Fruit fly (Drosophila melanogaster): ENCODE data around the gene CG31464.

The CG31464 gene

DNA sequence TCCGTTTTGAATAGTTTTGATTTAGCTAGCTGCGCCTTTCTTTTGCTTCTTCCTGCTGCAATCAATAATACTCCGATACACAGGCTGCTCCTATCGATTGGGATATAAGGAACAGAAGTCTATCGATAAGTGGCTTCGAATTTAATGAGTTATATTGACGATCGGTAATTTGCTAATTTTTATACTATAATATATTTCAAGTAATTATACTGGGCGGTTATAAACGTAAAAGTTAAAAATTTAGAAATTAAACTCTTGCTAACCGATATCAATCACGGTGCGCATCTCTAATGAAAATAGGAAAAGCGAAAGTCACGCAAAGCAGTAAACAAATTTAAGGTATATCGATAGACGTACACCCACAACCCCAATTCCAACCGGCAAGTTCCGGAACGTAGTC lies 47.3 kb upstream of the CG31464 start, which contains the start of the genes CG9636, CG18749 and CG33722 (continued):
- peak; percentile 68 for TF ChIP-seq tgo (GFP tag; IDR thresholded peaks at IDR 0.05)
- peak; percentile 74 for TF ChIP-seq Nf-YC (tag; optimal IDR thresholded peaks at IDR 0.05)
- TF ChIP-seq ttk (GFP tag; IDR thresholded peaks at IDR 0.05) = peak; percentile 63; the same call in 1 of the 2 replicates
- TF ChIP-seq nom (GFP tag; optimal IDR thresholded peaks at IDR 0.05) = peak; percentile 33
- no peak for TF ChIP-seq Lim3 (GFP tag; IDR thresholded peaks at IDR 0.05)
- TF ChIP-seq CG17385 (GFP tag; optimal IDR thresholded peaks at IDR 0.05) = peak; percentile 84
- TF ChIP-seq CG6683 (GFP tag; optimal IDR thresholded peaks at IDR 0.05) = peak; percentile 44
- no peak for TF ChIP-seq grn (GFP tag; optimal IDR thresholded peaks at IDR 0.05)
- TF ChIP-seq CG4424 (GFP tag; optimal IDR thresholded peaks at IDR 0.05) = peak; percentile 85
- TF ChIP-seq knrl (GFP tag; IDR thresholded peaks at IDR 0.05; ENCODE audit: partially characterized antibody) = peak; percentile 94
- TF ChIP-seq CG17829 (tag; optimal IDR thresholded peaks at IDR 0.05) = peak; percentile 82
- peak; percentile 74 for TF ChIP-seq CG13775 (GFP tag; optimal IDR thresholded peaks at IDR 0.05)
- TF ChIP-seq Xrp1 (GFP tag; IDR thresholded peaks at IDR 0.05) = peak; percentile 78
- TF ChIP-seq sug (tag; optimal IDR thresholded peaks at IDR 0.05) = peak; percentile 72
- peak; percentile 78 for TF ChIP-seq HmgZ (tag; optimal IDR thresholded peaks at IDR 0.05)
- 0 out of 2 replicates have a peak, but pooled peaks have one; percentile 20 for TF ChIP-seq CG9215 (GFP tag; IDR thresholded peaks at IDR 0.05)
- peak; percentile 71 for TF ChIP-seq Rfx (GFP tag; IDR thresholded peaks at IDR 0.05)
- TF ChIP-seq Ets65A (GFP tag) = peak; percentile 46
- no peak for TF ChIP-seq CG16863 (GFP tag; optimal IDR thresholded peaks at IDR 0.05)
- TF ChIP-seq CG7745 (tag; optimal IDR thresholded peaks at IDR 0.05) = no peak
- peak; percentile 59; the same call in 1 of the 2 replicates for TF ChIP-seq klu (GFP tag; IDR thresholded peaks at IDR 0.05)
- peak; percentile 76 for TF ChIP-seq gcm (GFP tag; optimal IDR thresholded peaks at IDR 0.05)
- TF ChIP-seq CG3407 (GFP tag; optimal IDR thresholded peaks at IDR 0.05) = peak; percentile 60
- TF ChIP-seq CG11247 (GFP tag; IDR thresholded peaks at IDR 0.05) = peak; percentile 61; the same call in 1 of the 2 replicates
- no peak for TF ChIP-seq D (optimal IDR thresholded peaks at IDR 0.05)
- TF ChIP-seq D (GFP tag; optimal IDR thresholded peaks at IDR 0.05) = peak; percentile 10
- TF ChIP-seq CG13123 (GFP tag; optimal IDR thresholded peaks at IDR 0.05) = peak; percentile 48
- peak; percentile 97 for TF ChIP-seq hbn (GFP tag; IDR thresholded peaks at IDR 0.05; ENCODE audit: partially characterized antibody)
- no peak for TF ChIP-seq ftz-f1 (GFP tag; optimal IDR thresholded peaks at IDR 0.05)
- no peak for TF ChIP-seq CG4282 (GFP tag; optimal IDR thresholded peaks at IDR 0.05)
- no peak for TF ChIP-seq p53 (GFP tag; optimal IDR thresholded peaks at IDR 0.05)
- peak; percentile 84 for TF ChIP-seq Abd-B (GFP tag; optimal IDR thresholded peaks at IDR 0.05)
- no peak for TF ChIP-seq bigmax (GFP tag; optimal IDR thresholded peaks at IDR 0.05)
- peak; percentile 58 for TF ChIP-seq CG12942 (GFP tag; optimal IDR thresholded peaks at IDR 0.05)
- TF ChIP-seq Dfd (GFP tag; optimal IDR thresholded peaks at IDR 0.05) = no peak
- no peak for TF ChIP-seq sim (GFP tag; IDR thresholded peaks at IDR 0.05)
- TF ChIP-seq CG7372 (GFP tag; IDR thresholded peaks at IDR 0.05) = no peak
- TF ChIP-seq CG31224 (GFP tag; IDR thresholded peaks at IDR 0.05) = no peak
- TF ChIP-seq trem (tag; optimal IDR thresholded peaks at IDR 0.05) = peak; percentile 86
- TF ChIP-seq CG7357 (GFP tag; IDR thresholded peaks at IDR 0.05) = peak; percentile 38; the same call in 1 of the 3 replicates
- peak; percentile 30 for TF ChIP-seq fd3F (GFP tag; optimal IDR thresholded peaks at IDR 0.05)
- TF ChIP-seq jigr1 (GFP tag; IDR thresholded peaks at IDR 0.05) = no peak
- peak; percentile 100 for TF ChIP-seq Blimp-1 (GFP tag; optimal IDR thresholded peaks at IDR 0.05)
- no peak for TF ChIP-seq CG6175 (GFP tag; IDR thresholded peaks at IDR 0.05)
- no peak for TF ChIP-seq CG1647 (GFP tag; optimal IDR thresholded peaks at IDR 0.05)
- TF ChIP-seq CG8944 (GFP tag; optimal IDR thresholded peaks at IDR 0.05) = no peak
- peak; percentile 7 for TF ChIP-seq CG4328 (GFP tag; optimal IDR thresholded peaks at IDR 0.05)
- TF ChIP-seq CG10654 (GFP tag; optimal IDR thresholded peaks at IDR 0.05) = peak; percentile 70
- no peak for TF ChIP-seq hkb (optimal IDR thresholded peaks at IDR 0.05)
- peak; percentile 77 for TF ChIP-seq hkb (GFP tag; IDR thresholded peaks at IDR 0.05)
- peak; percentile 80 for TF ChIP-seq CG18599 (GFP tag; optimal IDR thresholded peaks at IDR 0.05)
- no peak for TF ChIP-seq emc (GFP tag; optimal IDR thresholded peaks at IDR 0.05)
